Worm (Caenorhabditis elegans) whole organism, L2 larva: ENCODE results near the gene T01G1.2.

Experiments
- C34F6.9 ChIP-seq: fragments of 150-350 bp; optimal IDR thresholded peaks from 2 replicates; lab custom pipeline; 2014; ENCODE audit warnings: missing biosample characterization, missing genetic modification characterization
- F13H6.1 ChIP-seq: sonication (generic microtip); optimal IDR thresholded peaks from 2 replicates; lab custom pipeline; 2016; ENCODE audit warnings: missing genetic modification characterization, missing compliant biosample characterization
- R02D3.7 ChIP-seq: fragments of 150-350 bp; optimal IDR thresholded peaks from 2 replicates; lab custom pipeline; 2014; ENCODE audit warnings: missing biosample characterization, missing genetic modification characterization
- Y55F3AM.14 ChIP-seq: fragments of 200-800 bp; sonication (Bioruptor generic); optimal IDR thresholded peaks from 2 replicates; lab custom pipeline; 2018; ENCODE audit warnings: mild to moderate bottlenecking, missing genetic modification characterization, missing compliant biosample characterization
- ZK546.5 ChIP-seq: sonication (generic microtip); optimal IDR thresholded peaks from 2 replicates; lab custom pipeline; 2017; ENCODE audit warnings: missing biosample characterization, missing genetic modification characterization
- aly-2 ChIP-seq: fragments of 150-350 bp; optimal IDR thresholded peaks from 2 replicates; lab custom pipeline; 2014; ENCODE audit warnings: missing biosample characterization, missing genetic modification characterization
- ama-1 ChIP-seq: fragments of 150-350 bp; optimal IDR thresholded peaks from 2 replicates; lab custom pipeline; 2018; ENCODE audit warnings: inconsistent platforms
- blmp-1 ChIP-seq: sonication (generic microtip); optimal IDR thresholded peaks from 2 replicates; lab custom pipeline; 2017; ENCODE audit warnings: missing genetic modification characterization, mild to moderate bottlenecking, missing compliant biosample characterization, antibody characterized with exemption, moderate library complexity; ENCODE audit not compliant: insufficient read depth
- ceh-16 ChIP-seq: fragments of 150-350 bp; optimal IDR thresholded peaks from 2 replicates; lab custom pipeline; 2014; ENCODE audit warnings: missing biosample characterization, missing genetic modification characterization
- ceh-82 ChIP-seq: fragments of 150-350 bp; optimal IDR thresholded peaks from 2 replicates; lab custom pipeline; 2014; ENCODE audit warnings: missing biosample characterization, missing genetic modification characterization
- crh-2 ChIP-seq: sonication (generic microtip); optimal IDR thresholded peaks from 2 replicates; lab custom pipeline; 2017; ENCODE audit warnings: missing biosample characterization, missing genetic modification characterization
- egl-27 ChIP-seq: sonication (generic microtip); optimal IDR thresholded peaks from 3 replicates; lab custom pipeline; 2017; ENCODE audit warnings: missing biosample characterization, missing genetic modification reagents, missing genetic modification characterization
- elt-1 ChIP-seq: fragments of 150-350 bp; optimal IDR thresholded peaks from 2 replicates; lab custom pipeline; 2014; ENCODE audit warnings: missing biosample characterization, missing genetic modification characterization
- gmeb-1 ChIP-seq: fragments of 150-350 bp; optimal IDR thresholded peaks from 2 replicates; lab custom pipeline; 2014; ENCODE audit warnings: missing biosample characterization, missing genetic modification characterization
- lin-11 ChIP-seq: fragments of 150-350 bp; sonication (generic microtip); optimal IDR thresholded peaks from 2 replicates; lab custom pipeline; 2014; ENCODE audit warnings: missing biosample characterization, missing genetic modification characterization, inconsistent platforms, mixed read lengths
- lin-39 ChIP-seq: fragments of 150-350 bp; optimal IDR thresholded peaks from 2 replicates; lab custom pipeline; 2014; ENCODE audit warnings: missing biosample characterization, missing genetic modification reagents, missing genetic modification characterization
- lsy-2 ChIP-seq, 2 experiments: fragments of 150-350 bp in 1 of 2; sonication (generic microtip) in 1 of 2; optimal IDR thresholded peaks; 2 replicates each; lab custom pipeline; 2014 to 2017; ENCODE audit warnings: missing biosample characterization in 2 of 2, missing genetic modification characterization in 2 of 2
- mab-5 ChIP-seq: fragments of 150-350 bp; optimal IDR thresholded peaks from 2 replicates; lab custom pipeline; 2014; ENCODE audit warnings: missing biosample characterization, missing genetic modification characterization
- mdl-1 ChIP-seq, 2 experiments: fragments of 150-350 bp in 1 of 2; sonication (generic microtip) in 1 of 2; optimal IDR thresholded peaks; 2 replicates each; lab custom pipeline; 2017; ENCODE audit warnings: missing biosample characterization in 2 of 2, missing genetic modification characterization in 2 of 2
- nhr-10 ChIP-seq: sonication (generic microtip); optimal IDR thresholded peaks from 2 replicates; lab custom pipeline; 2017; ENCODE audit warnings: missing biosample characterization, missing genetic modification characterization
- nhr-11 ChIP-seq: fragments of 150-350 bp; optimal IDR thresholded peaks from 2 replicates; lab custom pipeline; 2014; ENCODE audit warnings: missing biosample characterization, missing genetic modification characterization
- nhr-12 ChIP-seq: fragments of 150-350 bp; optimal IDR thresholded peaks from 2 replicates; lab custom pipeline; 2014; ENCODE audit warnings: missing biosample characterization, missing genetic modification characterization
- nhr-129 ChIP-seq: fragments of 150-350 bp; optimal IDR thresholded peaks from 2 replicates; lab custom pipeline; 2014; ENCODE audit warnings: missing biosample characterization, missing genetic modification characterization
- nhr-23 ChIP-seq: fragments of 150-350 bp; optimal IDR thresholded peaks from 2 replicates; lab custom pipeline; 2014; ENCODE audit warnings: missing biosample characterization, missing genetic modification reagents, missing genetic modification characterization
- nhr-237 ChIP-seq: fragments of 150-350 bp; optimal IDR thresholded peaks from 2 replicates; lab custom pipeline; 2014; ENCODE audit warnings: missing biosample characterization, missing genetic modification characterization
- nhr-25 ChIP-seq: fragments of 150-350 bp; sonication (generic microtip); optimal IDR thresholded peaks from 3 replicates; lab custom pipeline; 2014; ENCODE audit warnings: missing biosample characterization, missing genetic modification characterization
- nhr-6 ChIP-seq: fragments of 150-350 bp; optimal IDR thresholded peaks from 2 replicates; lab custom pipeline; 2014; ENCODE audit warnings: missing biosample characterization, missing genetic modification characterization
- nhr-77 ChIP-seq: fragments of 150-350 bp; optimal IDR thresholded peaks from 2 replicates; lab custom pipeline; 2014; ENCODE audit warnings: missing biosample characterization, missing genetic modification characterization
- peb-1 ChIP-seq: fragments of 150-350 bp; optimal IDR thresholded peaks from 2 replicates; lab custom pipeline; 2014; ENCODE audit warnings: missing biosample characterization, missing genetic modification characterization
- sem-4 ChIP-seq: fragments of 150-350 bp; optimal IDR thresholded peaks from 2 replicates; lab custom pipeline; 2014; ENCODE audit warnings: missing biosample characterization, missing genetic modification reagents, missing genetic modification characterization
- skn-1 ChIP-seq: sonication (generic microtip); optimal IDR thresholded peaks from 2 replicates; lab custom pipeline; 2017; ENCODE audit warnings: missing biosample characterization, missing genetic modification characterization
- sma-3 ChIP-seq: sonication (generic microtip); optimal IDR thresholded peaks from 2 replicates; lab custom pipeline; 2016; ENCODE audit warnings: missing genetic modification reagents, missing genetic modification characterization, missing compliant biosample characterization
- sma-9 ChIP-seq, 2 experiments: fragments of 150-350 bp in 1 of 2; sonication (generic microtip) in 1 of 2; optimal IDR thresholded peaks; 2 replicates each; lab custom pipeline; 2014 to 2016; ENCODE audit warnings: missing genetic modification characterization in 2 of 2, mild to moderate bottlenecking in 1 of 2, missing biosample characterization in 1 of 2, missing compliant biosample characterization in 1 of 2, missing genetic modification reagents in 1 of 2, moderate library complexity in 1 of 2
- snpc-4 ChIP-seq: fragments of 150-350 bp; optimal IDR thresholded peaks from 2 replicates; lab custom pipeline; 2014; ENCODE audit warnings: missing biosample characterization, missing genetic modification characterization
- unc-39 ChIP-seq: fragments of 150-350 bp; optimal IDR thresholded peaks from 2 replicates; lab custom pipeline; 2014; ENCODE audit warnings: missing biosample characterization, missing genetic modification characterization
- unc-55 ChIP-seq: fragments of 150-350 bp; sonication (generic microtip); optimal IDR thresholded peaks from 3 replicates; lab custom pipeline; 2014; ENCODE audit warnings: missing biosample characterization, missing genetic modification reagents, missing genetic modification characterization
- unc-62 ChIP-seq: fragments of 150-350 bp; optimal IDR thresholded peaks from 2 replicates; lab custom pipeline; 2014; ENCODE audit warnings: missing biosample characterization, missing genetic modification reagents, missing genetic modification characterization
- zag-1 ChIP-seq: fragments of 150-350 bp; optimal IDR thresholded peaks from 2 replicates; lab custom pipeline; 2014; ENCODE audit warnings: missing biosample characterization, missing genetic modification characterization
- ztf-1 ChIP-seq: fragments of 200-800 bp; sonication (Bioruptor generic); conservative IDR thresholded peaks from 2 replicates; pipeline ENCODE4 v1.3.6; 2022; ENCODE audit warnings: missing genetic modification characterization, missing compliant biosample characterization
- ztf-4 ChIP-seq: fragments of 150-350 bp; optimal IDR thresholded peaks from 2 replicates; lab custom pipeline; 2014; ENCODE audit warnings: missing biosample characterization, missing genetic modification characterization

T01G1.2 gene

ce11 chrIV:11344288-11344687, 9.9 kb upstream of the T01G1.2 start:
- no peak for TF ChIP-seq skn-1 (tag; lab: Kevin White, UChicago)
- TF ChIP-seq gmeb-1 (tag; lab: Kevin White, UChicago): no peak
- TF ChIP-seq nhr-25 (tag; lab: Kevin White, UChicago): no peak
- TF ChIP-seq elt-1 (tag; lab: Kevin White, UChicago): no peak
- no peak for TF ChIP-seq lin-11 (tag; lab: Kevin White, UChicago)

- no peak for TF ChIP-seq elt-1 (tag; lab: Kevin White, UChicago)
- peak; percentile 27 for TF ChIP-seq C34F6.9 (tag; lab: Kevin White, UChicago)
Measured at ce11 chrIV:11347275-11347674, 6.9 kb upstream of the T01G1.2 start.

- TF ChIP-seq ceh-16 (no peak), nhr-129 (tag; lab: Kevin White, UChicago) (peak; percentile 15), unc-55 (GFP tag; lab: Kevin White, UChicago) (peak; percentile 33)
- TF ChIP-seq, all 48 proteins: peak for 2
Measured at ce11 chrIV:11348822-11349221, 5.4 kb upstream of the T01G1.2 start.

- TF ChIP-seq nhr-237 (tag; lab: Kevin White, UChicago): no peak
- no peak for TF ChIP-seq ztf-1 (GFP tag; lab: Robert Waterston, UW)
- TF ChIP-seq unc-55 (GFP tag; lab: Kevin White, UChicago): peak; percentile 44
- peak; percentile 34 for TF ChIP-seq crh-2 (tag; lab: Kevin White, UChicago)
- TF ChIP-seq nhr-77: no peak
- TF ChIP-seq Y55F3AM.14 (GFP tag; lab: Kevin White, UChicago): no peak
- TF ChIP-seq sma-9 (GFP tag; optimal IDR thresholded peaks at IDR 0.05; lab: Kevin White, UChicago): peak; percentile 13
- TF ChIP-seq sma-9 (tag; optimal IDR thresholded peaks at IDR 0.05; lab: Kevin White, UChicago): no peak
- peak; percentile 55 for TF ChIP-seq C34F6.9 (tag; lab: Kevin White, UChicago)
- no peak for TF ChIP-seq nhr-25 (tag; lab: Kevin White, UChicago)
- TF ChIP-seq ztf-4 (tag; lab: Kevin White, UChicago): peak; percentile 11
- TF ChIP-seq mdl-1 (tag; optimal IDR thresholded peaks at IDR 0.05; lab: Kevin White, UChicago): peak in 1 of 2 experiments; percentile 57
- peak; percentile 51 for TF ChIP-seq zag-1 (tag; lab: Kevin White, UChicago)
- TF ChIP-seq lsy-2 (tag; optimal IDR thresholded peaks at IDR 0.05; lab: Kevin White, UChicago): peak in 1 of 2 experiments; percentile 49
- TF ChIP-seq nhr-129 (tag; lab: Kevin White, UChicago): peak; percentile 2
- peak; percentile 61 for TF ChIP-seq mab-5 (tag; lab: Kevin White, UChicago)
Measured at ce11 chrIV:11349747-11350146, 4.5 kb upstream of the T01G1.2 start.

- TF ChIP-seq peb-1 (tag; lab: Kevin White, UChicago) (no peak), ceh-16 (no peak), egl-27 (tag; lab: Kevin White, UChicago) (no peak), sem-4 (tag; lab: Kevin White, UChicago) (no peak), nhr-237 (tag; lab: Kevin White, UChicago) (no peak), nhr-11 (tag; lab: Kevin White, UChicago) (no peak), lsy-2 (tag; optimal IDR thresholded peaks at IDR 0.05; lab: Kevin White, UChicago) (peak in 1 of 2 experiments; percentile 7), C34F6.9 (tag; lab: Kevin White, UChicago) (peak; percentile 38), nhr-23 (tag; lab: Kevin White, UChicago) (no peak), zag-1 (tag; lab: Kevin White, UChicago) (no peak), ceh-82 (tag; lab: Kevin White, UChicago) (no peak), ama-1 (lab: Kevin White, UChicago) (no peak), sma-9 (GFP tag; optimal IDR thresholded peaks at IDR 0.05; lab: Kevin White, UChicago) (peak; percentile 69), sma-9 (tag; optimal IDR thresholded peaks at IDR 0.05; lab: Kevin White, UChicago) (no peak), R02D3.7 (no peak), gmeb-1 (tag; lab: Kevin White, UChicago) (no peak), sma-3 (no peak), Y55F3AM.14 (GFP tag; lab: Kevin White, UChicago) (no peak), mab-5 (tag; lab: Kevin White, UChicago) (peak; percentile 42), blmp-1 (tag; lab: Kevin White, UChicago) (no peak), nhr-6 (no peak), unc-55 (GFP tag; lab: Kevin White, UChicago) (no peak), lin-11 (tag; lab: Kevin White, UChicago) (no peak), nhr-10 (tag; lab: Kevin White, UChicago) (no peak), unc-39 (tag; lab: Kevin White, UChicago) (no peak), crh-2 (tag; lab: Kevin White, UChicago) (no peak), nhr-12 (tag; lab: Kevin White, UChicago) (no peak), aly-2 (tag; lab: Kevin White, UChicago) (no peak), nhr-25 (tag; lab: Kevin White, UChicago) (no peak), lin-39 (tag; lab: Kevin White, UChicago) (no peak), unc-62 (no peak), elt-1 (tag; lab: Kevin White, UChicago) (no peak), skn-1 (tag; lab: Kevin White, UChicago) (no peak), nhr-129 (tag; lab: Kevin White, UChicago) (peak; percentile 34), snpc-4 (tag; lab: Kevin White, UChicago) (no peak), ZK546.5 (no peak), F13H6.1 (peak; percentile 62)
Measured at ce11 chrIV:11350809-11351208, 3.4 kb upstream of the T01G1.2 start.
